Worm (Caenorhabditis elegans) whole organism, L4 larva: Measurements from ENCODE around the gene zmp-1.

Experiments
- hlh-11 ChIP-seq: fragments of 200-800 bp; sonication (Bioruptor generic); optimal IDR thresholded peaks from 2 replicates; lab custom pipeline; 2018; ENCODE audit warnings: mild to moderate bottlenecking, missing genetic modification characterization, missing compliant biosample characterization
- hmg-1.1 ChIP-seq: fragments of 200-800 bp; sonication (Bioruptor generic); IDR thresholded peaks from 2 replicates; pipeline ENCODE4 v1.3.6; 2022; ENCODE audit warnings: missing genetic modification reagents, missing genetic modification characterization, missing compliant biosample characterization
- madf-9 ChIP-seq: fragments of 200-800 bp; sonication (Bioruptor generic); conservative IDR thresholded peaks from 2 replicates; pipeline ENCODE4 v1.3.6; 2022; ENCODE audit warnings: missing genetic modification reagents, missing genetic modification characterization, missing compliant biosample characterization
- nhr-11 ChIP-seq: fragments of 150-350 bp; optimal IDR thresholded peaks from 2 replicates; lab custom pipeline; 2014; ENCODE audit warnings: missing biosample characterization, missing genetic modification characterization
- snpc-4 ChIP-seq: fragments of 150-350 bp; optimal IDR thresholded peaks from 2 replicates; lab custom pipeline; 2014; ENCODE audit warnings: missing biosample characterization, missing genetic modification characterization

ce11 chrIII:5892909-5893308, 39.8 kb downstream of the zmp-1 start:
- TF ChIP-seq snpc-4 (tag; lab: Kevin White, UChicago) (no peak), nhr-11 (tag; lab: Kevin White, UChicago) (no peak), hmg-1.1 (GFP tag; lab: Robert Waterston, UW) (no peak), madf-9 (no peak), hlh-11 (tag; lab: Kevin White, UChicago) (no peak)
